Fruit fly (Drosophila melanogaster) whole organism, wandering third instar larva: ENCODE data around the gene Ekar.

Experiments used
- Abd-B ChIP-seq: fragments of >200 bp; optimal IDR thresholded peaks from 2 replicates; lab custom pipeline; 2017; ENCODE audit warnings: missing biosample characterization, missing genetic modification characterization
- CG32264 ChIP-seq: fragments of 200-800 bp; sonication (Bioruptor generic); optimal IDR thresholded peaks from 2 replicates; lab custom pipeline; 2016; ENCODE audit warnings: missing biosample characterization, missing genetic modification characterization
- CG9705 ChIP-seq: fragments of 200-800 bp; sonication (Bioruptor generic); optimal IDR thresholded peaks from 2 replicates; lab custom pipeline; 2018; ENCODE audit warnings: missing biosample characterization, mild to moderate bottlenecking, missing genetic modification characterization
- CrebA ChIP-seq: fragments of 200-800 bp; sonication (Bioruptor generic); optimal IDR thresholded peaks from 2 replicates; lab custom pipeline; 2016; ENCODE audit warnings: missing biosample characterization, mild to moderate bottlenecking, missing genetic modification characterization, borderline replicate concordance
- Dfd ChIP-seq: fragments of >200 bp; optimal IDR thresholded peaks from 2 replicates; lab custom pipeline; 2017; ENCODE audit warnings: missing biosample characterization, missing genetic modification characterization
- Dif ChIP-seq: fragments of 200-275, 200-300 bp; sonication (Bioruptor generic); optimal IDR thresholded peaks from 2 replicates; lab custom pipeline; 2018; ENCODE audit warnings: missing biosample characterization, missing genetic modification characterization; ENCODE audit not compliant: partially characterized antibody
- GATAd ChIP-seq: sonication (Bioruptor generic); optimal IDR thresholded peaks from 2 replicates; lab custom pipeline; 2016; ENCODE audit warnings: missing biosample characterization, missing genetic modification characterization
- HLH106 ChIP-seq: fragments of 200-800 bp; optimal IDR thresholded peaks from 3 replicates; lab custom pipeline; 2019; ENCODE audit warnings: missing biosample characterization, mild to moderate bottlenecking, missing genetic modification characterization, moderate library complexity
- Hnf4 ChIP-seq: fragments of 200-800 bp; sonication (Bioruptor generic); optimal IDR thresholded peaks from 2 replicates; lab custom pipeline; 2016; ENCODE audit warnings: missing biosample characterization, mild to moderate bottlenecking, missing genetic modification characterization
- Hr78 ChIP-seq: fragments of >200 bp; optimal IDR thresholded peaks from 2 replicates; lab custom pipeline; 2017; ENCODE audit warnings: missing biosample characterization, missing genetic modification characterization
- Hr83 ChIP-seq: fragments of 200-300 bp; sonication (Bioruptor generic); optimal IDR thresholded peaks from 2 replicates; lab custom pipeline; 2016; ENCODE audit warnings: missing biosample characterization, mild to moderate bottlenecking, missing genetic modification characterization, moderate library complexity; ENCODE audit not compliant: poor library complexity, severe bottlenecking
- Jra ChIP-seq: sonication (Bioruptor generic); optimal IDR thresholded peaks from 2 replicates; lab custom pipeline; 2016; ENCODE audit warnings: missing biosample characterization, missing genetic modification characterization
- Mio ChIP-seq: sonication (Bioruptor generic); optimal IDR thresholded peaks from 2 replicates; lab custom pipeline; 2016; ENCODE audit warnings: missing biosample characterization, missing genetic modification characterization
- Myc ChIP-seq: fragments of >200 bp; optimal IDR thresholded peaks from 2 replicates; lab custom pipeline; 2017
- N ChIP-seq: fragments of >200 bp; optimal IDR thresholded peaks from 2 replicates; lab custom pipeline; 2018; ENCODE audit warnings: missing biosample characterization, missing external identifiers, missing genetic modification characterization
- OdsH ChIP-seq: fragments of 200-800 bp; sonication (Bioruptor generic); optimal IDR thresholded peaks from 2 replicates; lab custom pipeline; 2016; ENCODE audit warnings: missing biosample characterization, mild to moderate bottlenecking, missing genetic modification characterization
- Rel ChIP-seq, 2 experiments: fragments of 200-800 bp; sonication (Bioruptor generic) in 1 of 2; optimal IDR thresholded peaks; 2 replicates in 1 of 2; 3 replicates in 1 of 2; lab custom pipeline; 2016 to 2019; ENCODE audit warnings: mild to moderate bottlenecking in 2 of 2, missing biosample characterization in 2 of 2, missing genetic modification characterization in 2 of 2, moderate library complexity in 1 of 2
- Sp1 ChIP-seq: fragments of 200-800 bp; sonication (Bioruptor generic); optimal IDR thresholded peaks from 3 replicates; lab custom pipeline; 2019; ENCODE audit warnings: missing biosample characterization, mild to moderate bottlenecking, missing genetic modification characterization, moderate library complexity
- Vsx2 ChIP-seq: fragments of 200-300, 225-300 bp; sonication (Bioruptor generic); optimal IDR thresholded peaks from 2 replicates; lab custom pipeline; 2018; ENCODE audit warnings: missing biosample characterization, missing genetic modification characterization; ENCODE audit not compliant: partially characterized antibody
- br ChIP-seq: fragments of 200-800 bp; sonication (Bioruptor generic); optimal IDR thresholded peaks from 2 replicates; lab custom pipeline; 2016; ENCODE audit warnings: missing biosample characterization, missing genetic modification characterization
- brk ChIP-seq: fragments of 200-800 bp; sonication (Bioruptor generic); optimal IDR thresholded peaks from 2 replicates; lab custom pipeline; 2016; ENCODE audit warnings: missing biosample characterization, mild to moderate bottlenecking, missing genetic modification characterization
- dl ChIP-seq, 2 experiments: fragments of 175-275, 200-275 bp in 1 of 2; fragments of 200-275 bp in 1 of 2; sonication (Bioruptor generic); optimal IDR thresholded peaks; lab custom pipeline; 2018; ENCODE audit warnings: mild to moderate bottlenecking in 2 of 2, missing biosample characterization in 2 of 2, missing genetic modification characterization in 2 of 2, moderate library complexity in 2 of 2; ENCODE audit not compliant: partially characterized antibody in 2 of 2, insufficient read depth in 1 of 2
- dmrt93B ChIP-seq: fragments of 200-800 bp; sonication (Bioruptor generic); optimal IDR thresholded peaks from 2 replicates; lab custom pipeline; 2018; ENCODE audit warnings: missing biosample characterization, mild to moderate bottlenecking, missing genetic modification characterization
- dsf ChIP-seq: sonication (Bioruptor generic); optimal IDR thresholded peaks from 2 replicates; lab custom pipeline; 2016; ENCODE audit warnings: missing biosample characterization, missing genetic modification characterization, borderline replicate concordance
- ey ChIP-seq: fragments of 200-800 bp; sonication (Bioruptor generic); optimal IDR thresholded peaks from 2 replicates; lab custom pipeline; 2016; ENCODE audit warnings: missing biosample characterization, missing genetic modification characterization
- foxo ChIP-seq, 2 experiments: fragments of 200-800 bp; sonication (Bioruptor generic); optimal IDR thresholded peaks; 2 replicates in 1 of 2; 3 replicates in 1 of 2; lab custom pipeline; 2016 to 2017; ENCODE audit warnings: missing biosample characterization in 2 of 2, missing genetic modification characterization in 2 of 2
- fru ChIP-seq: fragments of 200-800 bp; sonication (Bioruptor generic); optimal IDR thresholded peaks from 3 replicates; lab custom pipeline; 2016; ENCODE audit warnings: missing biosample characterization, mild to moderate bottlenecking, missing genetic modification characterization
- h ChIP-seq: fragments of 200-800 bp; sonication (Bioruptor generic); optimal IDR thresholded peaks from 3 replicates; lab custom pipeline; 2016; ENCODE audit warnings: missing biosample characterization, mild to moderate bottlenecking, missing genetic modification characterization
- jim ChIP-seq: fragments of 175-275, 200-325 bp; sonication (Bioruptor generic); optimal IDR thresholded peaks from 2 replicates; lab custom pipeline; 2016; ENCODE audit warnings: missing biosample characterization, mild to moderate bottlenecking, missing genetic modification characterization
- lola ChIP-seq: fragments of >200 bp; optimal IDR thresholded peaks from 2 replicates; lab custom pipeline; 2017; ENCODE audit warnings: missing biosample characterization, missing genetic modification characterization
- pan ChIP-seq: fragments of >200 bp; optimal IDR thresholded peaks from 2 replicates; lab custom pipeline; 2017
- psq ChIP-seq: fragments of 200-800 bp; sonication (Bioruptor generic); optimal IDR thresholded peaks from 3 replicates; lab custom pipeline; 2017; ENCODE audit warnings: missing biosample characterization, mild to moderate bottlenecking, missing genetic modification characterization, moderate library complexity
- rgr ChIP-seq: fragments of 200-800 bp; sonication (Bioruptor generic); optimal IDR thresholded peaks from 3 replicates; lab custom pipeline; 2016; ENCODE audit warnings: missing biosample characterization, mild to moderate bottlenecking, missing genetic modification characterization
- sage ChIP-seq: fragments of 200-800 bp; sonication (Bioruptor generic); optimal IDR thresholded peaks from 2 replicates; lab custom pipeline; 2016; ENCODE audit warnings: missing biosample characterization, mild to moderate bottlenecking, missing genetic modification characterization
- sv ChIP-seq: fragments of 200-800 bp; sonication (Bioruptor generic); optimal IDR thresholded peaks from 3 replicates; lab custom pipeline; 2016; ENCODE audit warnings: missing biosample characterization, missing genetic modification characterization
- tai ChIP-seq: sonication (Bioruptor generic); optimal IDR thresholded peaks from 2 replicates; lab custom pipeline; 2016; ENCODE audit warnings: missing biosample characterization, missing genetic modification characterization
- usp ChIP-seq: fragments of >200 bp; optimal IDR thresholded peaks from 2 replicates; lab custom pipeline; 2017; ENCODE audit warnings: missing biosample characterization, missing genetic modification characterization
- woc ChIP-seq: sonication (Bioruptor generic); optimal IDR thresholded peaks from 2 replicates; lab custom pipeline; 2016; ENCODE audit warnings: missing biosample characterization, mild to moderate bottlenecking, missing genetic modification characterization

Ekar gene

DNA sequence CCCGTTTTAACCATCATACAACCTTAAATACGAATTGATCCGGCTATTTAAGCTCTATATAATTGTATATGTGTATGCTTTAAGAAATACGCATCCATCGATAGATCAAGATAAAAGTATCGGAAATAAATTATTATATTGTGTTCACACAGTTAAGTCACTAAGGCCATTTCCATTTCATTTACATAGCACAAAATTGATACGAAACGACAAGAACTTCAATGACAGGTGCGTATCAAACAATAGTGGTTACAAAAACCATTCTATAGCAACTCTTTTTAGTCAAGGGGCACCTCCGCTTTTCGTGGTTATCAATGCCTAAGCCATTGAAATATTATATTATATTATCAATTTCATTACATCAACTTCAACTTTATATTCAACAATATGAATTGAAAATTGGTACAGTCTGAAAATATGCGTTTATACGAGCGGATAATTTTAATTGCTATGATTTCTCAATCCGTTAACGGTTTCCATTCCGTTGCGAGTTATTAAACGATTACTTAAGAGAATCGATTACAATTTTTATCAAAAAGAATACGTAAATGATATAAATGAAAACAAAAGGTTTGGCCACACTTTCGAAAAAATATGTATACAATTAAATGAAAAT lies 16.8 kb upstream of the Ekar start, which contains the start of the genes CG46466 and Slip1:
Gene CG46466 (minus strand): TSS at position 70 of the 616 bp plus-strand sequence.
Gene Slip1 (plus strand): TSS at position 567 of the 616 bp plus-strand sequence.
- TF ChIP-seq Hr83 (no peak), Abd-B (no peak), woc (peak; percentile 46), Hnf4 (no peak), psq (GFP tag; lab: Kevin White, UChicago) (no peak), Jra (GFP tag; lab: Kevin White, UChicago) (no peak), GATAd (GFP tag; lab: Kevin White, UChicago) (no peak), fru (GFP tag; lab: Kevin White, UChicago) (no peak), lola (GFP tag; lab: Kevin White, UChicago) (peak; percentile 64), Myc (no peak), sv (GFP tag; lab: Kevin White, UChicago) (no peak), jim (GFP tag; lab: Kevin White, UChicago) (no peak), ey (GFP tag; lab: Kevin White, UChicago) (peak; percentile 36), N (GFP tag; lab: Kevin White, UChicago) (peak; percentile 89), Vsx2 (GFP tag; lab: Kevin White, UChicago) (no peak), Rel (GFP tag; optimal IDR thresholded peaks at IDR 0.05; lab: Kevin White, UChicago) (no peak), Rel (tag; optimal IDR thresholded peaks at IDR 0.05; lab: Kevin White, UChicago) (no peak), dmrt93B (GFP tag; lab: Kevin White, UChicago) (no peak), CG9705 (GFP tag; lab: Kevin White, UChicago) (peak; percentile 16), Dif (GFP tag; lab: Kevin White, UChicago) (no peak), Hr78 (GFP tag; lab: Kevin White, UChicago) (peak; percentile 87)

DNA sequence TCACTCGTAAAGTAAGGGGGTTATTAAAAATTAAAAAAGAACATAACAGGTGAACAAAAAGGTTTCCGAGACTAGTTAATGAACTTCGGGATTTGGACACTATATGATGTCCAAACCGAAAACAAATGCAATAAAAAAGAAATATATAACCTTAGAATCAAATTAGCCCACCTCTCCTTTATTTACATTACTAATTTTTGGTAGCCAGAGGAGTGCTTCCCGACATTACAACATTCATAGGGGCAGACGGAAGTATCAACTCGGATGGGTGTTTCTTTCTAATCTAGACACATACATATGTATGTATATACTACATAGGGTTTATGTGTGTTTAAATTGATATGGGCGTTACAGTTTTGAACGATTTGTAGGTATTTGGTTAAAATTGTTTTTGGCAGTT lies 15.7 kb upstream of the Ekar start:
- TF ChIP-seq fru (GFP tag; lab: Kevin White, UChicago) (no peak), sage (no peak), dl (GFP tag; optimal IDR thresholded peaks at IDR 0.05; lab: Kevin White, UChicago; ENCODE audit: insufficient read depth in 1 of 2, partially characterized antibody in 2 of 2) (no peak), Sp1 (GFP tag; lab: Kevin White, UChicago) (no peak), CG9705 (GFP tag; lab: Kevin White, UChicago) (no peak), tai (GFP tag; lab: Kevin White, UChicago) (no peak), Mio (no peak), HLH106 (no peak), woc (no peak), brk (no peak), lola (GFP tag; lab: Kevin White, UChicago) (no peak), Hnf4 (no peak), Jra (GFP tag; lab: Kevin White, UChicago) (no peak), br (GFP tag; lab: Kevin White, UChicago) (no peak), Hr83 (no peak), Dif (GFP tag; lab: Kevin White, UChicago) (no peak), Hr78 (GFP tag; lab: Kevin White, UChicago) (no peak), GATAd (GFP tag; lab: Kevin White, UChicago) (no peak), Abd-B (no peak)

DNA sequence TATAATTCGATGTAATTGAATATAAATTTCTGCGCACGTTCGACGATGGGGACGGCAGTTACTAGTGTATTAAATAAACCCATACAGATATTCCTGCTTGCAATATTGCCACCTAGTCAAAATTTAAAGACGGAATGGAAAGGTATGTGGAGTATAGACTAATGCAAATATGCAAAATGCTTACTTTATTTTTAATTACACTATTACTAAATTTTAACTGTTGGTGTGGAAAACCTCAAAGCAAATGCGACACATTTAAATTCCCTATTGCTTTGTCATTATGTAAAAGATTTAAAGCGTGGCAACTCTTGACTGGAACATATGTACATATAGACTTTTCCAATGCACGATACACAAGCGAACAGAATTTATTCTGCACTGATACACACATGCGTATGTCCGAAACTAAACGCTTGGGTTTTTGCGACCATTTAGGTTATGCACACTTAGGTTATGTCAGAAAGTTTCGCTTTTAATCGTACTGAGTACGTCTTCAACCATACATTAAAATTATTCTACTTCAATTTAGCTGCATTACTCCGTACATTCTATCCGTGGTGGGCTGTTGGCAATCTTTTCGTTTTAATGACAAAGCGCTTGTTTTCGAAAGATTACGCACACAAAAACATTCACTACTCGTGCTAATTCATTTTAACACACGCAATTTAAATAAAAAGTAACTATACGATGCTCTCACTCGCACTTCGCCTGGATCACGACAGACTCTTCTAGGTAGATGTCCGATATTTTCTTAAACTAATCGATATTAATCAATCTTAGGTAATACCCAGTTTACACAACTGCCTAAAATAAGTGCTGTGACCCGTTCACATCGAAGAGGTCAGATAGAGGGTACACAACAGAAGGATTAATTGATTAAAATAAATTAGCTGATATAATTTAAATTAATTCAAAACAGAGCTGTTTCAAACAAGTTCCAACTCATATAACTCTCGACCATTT lies 13.8 kb upstream of the Ekar start, which contains the start of gene gw:
Gene gw (minus strand): TSS at position 725 of the 963 bp plus-strand sequence.
- peak; percentile 86 for TF ChIP-seq HLH106
- no peak for TF ChIP-seq dl (GFP tag; optimal IDR thresholded peaks at IDR 0.05; lab: Kevin White, UChicago; ENCODE audit: insufficient read depth in 1 of 2, partially characterized antibody in 2 of 2)
- TF ChIP-seq usp = no peak
- TF ChIP-seq jim (GFP tag; lab: Kevin White, UChicago) = no peak
- TF ChIP-seq lola (GFP tag; lab: Kevin White, UChicago) = no peak
- peak; percentile 90 for TF ChIP-seq h (GFP tag; lab: Kevin White, UChicago)
- no peak for TF ChIP-seq Abd-B
- peak; percentile 29 for TF ChIP-seq CG32264 (GFP tag; lab: Kevin White, UChicago)
- peak; percentile 85 for TF ChIP-seq Hr83
- peak; percentile 97 for TF ChIP-seq ey (GFP tag; lab: Kevin White, UChicago)
- peak; percentile 88 for TF ChIP-seq rgr (GFP tag; lab: Kevin White, UChicago)
- peak; percentile 86 for TF ChIP-seq Jra (GFP tag; lab: Kevin White, UChicago)
- TF ChIP-seq Sp1 (GFP tag; lab: Kevin White, UChicago) = peak; percentile 80
- peak; percentile 88 for TF ChIP-seq OdsH (GFP tag; lab: Kevin White, UChicago)
- peak; percentile 10 to 91 for TF ChIP-seq foxo (GFP tag; optimal IDR thresholded peaks at IDR 0.05; lab: Kevin White, UChicago)
- TF ChIP-seq sv (GFP tag; lab: Kevin White, UChicago) = peak; percentile 64
- TF ChIP-seq dsf = peak; percentile 74
- TF ChIP-seq fru (GFP tag; lab: Kevin White, UChicago) = peak; percentile 87
- TF ChIP-seq Dfd (GFP tag; lab: Kevin White, UChicago) = no peak
- TF ChIP-seq Hr78 (GFP tag; lab: Kevin White, UChicago) = peak; percentile 70
- TF ChIP-seq CrebA (GFP tag; lab: Kevin White, UChicago) = no peak
- peak; percentile 83 for TF ChIP-seq tai (GFP tag; lab: Kevin White, UChicago)
- TF ChIP-seq GATAd (GFP tag; lab: Kevin White, UChicago) = no peak
- TF ChIP-seq br (GFP tag; lab: Kevin White, UChicago) = peak; percentile 85
- TF ChIP-seq sage = peak; percentile 75
- TF ChIP-seq Vsx2 (GFP tag; lab: Kevin White, UChicago) = no peak
- peak; percentile 81 for TF ChIP-seq psq (GFP tag; lab: Kevin White, UChicago)
- no peak for TF ChIP-seq Rel (GFP tag; optimal IDR thresholded peaks at IDR 0.05; lab: Kevin White, UChicago)
- peak; percentile 39 for TF ChIP-seq Rel (tag; optimal IDR thresholded peaks at IDR 0.05; lab: Kevin White, UChicago)
- TF ChIP-seq dmrt93B (GFP tag; lab: Kevin White, UChicago) = peak; percentile 61
- TF ChIP-seq pan (lab: Kevin White, UChicago) = no peak
